Worm (Caenorhabditis elegans) whole organism, midembryonic: ENCODE data around the gene syx-2.

ENCODE experiments used
- flt-1 ChIP-seq: fragments of 200-800 bp; sonication (Bioruptor generic); IDR thresholded peaks from 2 replicates; pipeline ENCODE4 v1.3.6; 2022; ENCODE audit warnings: missing genetic modification characterization, missing compliant biosample characterization
- tab-1 ChIP-seq: fragments of 200-800 bp; sonication (Bioruptor generic); IDR thresholded peaks from 2 replicates; pipeline ENCODE4 v1.3.6; 2022; ENCODE audit warnings: missing genetic modification characterization, missing compliant biosample characterization
- ztf-23 ChIP-seq: fragments of 200-800 bp; sonication (Bioruptor generic); IDR thresholded peaks from 2 replicates; pipeline ENCODE4 v1.3.6; 2022; ENCODE audit warnings: missing genetic modification reagents, missing genetic modification characterization, missing compliant biosample characterization
- ztf-29 ChIP-seq: fragments of 200-800 bp; sonication (Bioruptor generic); IDR thresholded peaks from 2 replicates; pipeline ENCODE4 v1.3.6; 2022; ENCODE audit warnings: missing genetic modification reagents, missing genetic modification characterization, missing compliant biosample characterization

ce11 chrX:13975314-13975713, 15.4 kb downstream of the syx-2 start, which contains the start of gene F48F7.5:
- TF ChIP-seq ztf-29 (GFP tag; lab: Robert Waterston, UW) = no peak
- TF ChIP-seq flt-1 = no peak
- TF ChIP-seq ztf-23 (GFP tag; lab: Robert Waterston, UW) = no peak
- TF ChIP-seq tab-1 = no peak
